Worm (Caenorhabditis elegans): ENCODE results near the gene map-1.

DNA sequence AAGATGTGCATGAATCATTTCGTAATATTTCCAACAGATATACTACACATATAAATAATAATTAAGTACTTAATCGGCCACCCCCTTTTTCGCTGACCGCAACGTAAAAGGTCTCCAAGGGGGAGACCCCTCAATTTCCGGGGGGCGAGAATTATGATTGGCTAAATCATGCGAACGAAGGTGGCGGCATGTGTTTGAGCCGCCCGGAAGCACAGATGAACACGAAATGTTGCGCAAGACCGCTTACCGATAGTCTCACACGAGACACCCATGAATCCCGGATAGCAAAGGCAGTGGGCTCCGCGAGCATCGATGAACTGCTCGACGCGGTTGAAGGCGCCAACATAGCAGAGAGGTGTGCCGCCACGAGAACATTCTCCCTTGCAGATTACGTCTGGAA, 21.6 kb downstream of the map-1 start:
- TF ChIP-seq him-1 (tag; optimal IDR thresholded peaks at IDR 0.05) (no peak), dao-5 (tag; optimal IDR thresholded peaks at IDR 0.05) (no peak), W03F9.2 (tag; optimal IDR thresholded peaks at IDR 0.05) (no peak)

All from whole organism, L4/young adult.